Fruit fly (Drosophila melanogaster) S2 (cell line): ENCODE measurements around the gene fry.

Source experiments
- CG8478 ChIP-seq: fragments of >200 bp; optimal IDR thresholded peaks from 2 replicates; lab custom pipeline; 2018
- CTCF ChIP-seq, 2 experiments: fragments of >200 bp; optimal IDR thresholded peaks; 2 replicates each; lab custom pipeline; 2018

DNA sequence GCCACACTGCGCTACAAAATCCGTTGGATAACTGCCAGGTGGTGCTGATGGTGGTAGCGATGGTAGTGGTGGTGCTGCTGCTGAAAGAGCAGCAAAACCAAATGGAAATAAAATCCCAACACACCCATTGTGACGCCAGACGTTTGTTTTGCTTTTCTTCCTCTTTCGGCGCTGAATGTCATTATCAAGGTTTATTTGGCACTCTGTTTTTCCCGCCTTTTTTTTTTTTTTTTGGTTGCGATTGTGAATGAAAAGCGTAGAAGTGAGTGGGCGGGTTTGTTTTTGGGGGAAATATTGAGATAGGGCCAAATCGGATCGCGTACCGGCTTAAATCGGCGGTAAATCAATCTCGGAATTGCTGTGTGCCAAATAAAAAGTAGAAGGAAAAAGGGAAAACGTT, 1.6 kb downstream of the fry start:
- no peak for TF ChIP-seq CG8478
- no peak for TF ChIP-seq CTCF (optimal IDR thresholded peaks at IDR 0.05; lab: Kevin White, UChicago)
